Fruit fly (Drosophila melanogaster) whole organism, pupa: Measurements from ENCODE around the gene stac.

Experiments
- CG15710 ChIP-seq: fragments of 200-800 bp; sonication (Bioruptor generic); optimal IDR thresholded peaks from 2 replicates; lab custom pipeline; 2018; ENCODE audit warnings: missing biosample characterization, mild to moderate bottlenecking, missing genetic modification characterization, moderate library complexity
- CG34367 ChIP-seq: fragments of 200-800 bp; sonication (Bioruptor generic); optimal IDR thresholded peaks from 2 replicates; lab custom pipeline; 2018; ENCODE audit warnings: missing biosample characterization, mild to moderate bottlenecking, missing genetic modification characterization
- CG9948 ChIP-seq: fragments of 200-800 bp; sonication (Bioruptor generic); optimal IDR thresholded peaks from 2 replicates; lab custom pipeline; 2018; ENCODE audit warnings: missing biosample characterization, mild to moderate bottlenecking, missing genetic modification characterization, moderate library complexity
- Snoo ChIP-seq: fragments of 200-800 bp; sonication (Bioruptor generic); optimal IDR thresholded peaks from 3 replicates; lab custom pipeline; 2017; ENCODE audit warnings: missing biosample characterization, mild to moderate bottlenecking, missing genetic modification characterization, inconsistent platforms
- gl ChIP-seq: fragments of 200-800 bp; sonication (Bioruptor generic); optimal IDR thresholded peaks from 2 replicates; lab custom pipeline; 2018; ENCODE audit warnings: missing biosample characterization, mild to moderate bottlenecking, missing genetic modification characterization

dm6 chr3R:25080446-25080845 lies 24.4 kb downstream of the stac start:
- no peak for TF ChIP-seq CG34367 (tag; lab: Kevin White, UChicago)
- no peak for TF ChIP-seq CG15710 (tag; lab: Kevin White, UChicago)
- no peak for TF ChIP-seq CG9948 (tag; lab: Kevin White, UChicago)
- no peak for TF ChIP-seq gl (tag; lab: Kevin White, UChicago)
- no peak for TF ChIP-seq Snoo (tag; lab: Kevin White, UChicago)
